Worm (Caenorhabditis elegans) whole organism, L1 larva: ENCODE measurements around the gene srh-295.

ENCODE experiments used
- C04F5.9 ChIP-seq: sonication (generic microtip); optimal IDR thresholded peaks from 2 replicates; lab custom pipeline; 2016; ENCODE audit warnings: missing genetic modification characterization, missing compliant biosample characterization
- C16A3.4 ChIP-seq: fragments of 150-350 bp; optimal IDR thresholded peaks from 2 replicates; lab custom pipeline; 2014; ENCODE audit warnings: missing biosample characterization, missing genetic modification characterization
- F16B12.6 ChIP-seq: fragments of 150-350 bp; optimal IDR thresholded peaks from 2 replicates; lab custom pipeline; 2014; ENCODE audit warnings: missing biosample characterization, missing genetic modification characterization
- aly-2 ChIP-seq: fragments of 150-350 bp; optimal IDR thresholded peaks from 2 replicates; lab custom pipeline; 2014; ENCODE audit warnings: missing biosample characterization, missing genetic modification characterization
- ama-1 ChIP-seq: fragments of 150-350 bp; optimal IDR thresholded peaks from 2 replicates; lab custom pipeline; 2014
- ceh-88 ChIP-seq: fragments of 200-800 bp; sonication (Bioruptor generic); IDR thresholded peaks from 2 replicates; pipeline ENCODE4 v1.3.6; 2022; ENCODE audit warnings: missing genetic modification characterization, missing compliant biosample characterization
- ceh-90 ChIP-seq: sonication (generic microtip); optimal IDR thresholded peaks from 2 replicates; lab custom pipeline; 2016; ENCODE audit warnings: missing genetic modification characterization, missing compliant biosample characterization
- dsc-1 ChIP-seq: sonication (generic microtip); optimal IDR thresholded peaks from 2 replicates; lab custom pipeline; 2016; ENCODE audit warnings: mild to moderate bottlenecking, missing genetic modification characterization, missing compliant biosample characterization
- efl-1 ChIP-seq, 4 experiments: fragments of 150-350 bp; optimal IDR thresholded peaks in 3 of 4; peaks in 1 of 4; 1 replicate in 1 of 4; 2 replicates in 3 of 4; lab custom pipeline; 2014; ENCODE audit warnings: missing biosample characterization in 2 of 4, missing genetic modification characterization in 2 of 4, missing genetic modification reagents in 2 of 4
- egl-13 ChIP-seq: sonication (generic microtip); optimal IDR thresholded peaks from 2 replicates; lab custom pipeline; 2016; ENCODE audit warnings: missing genotype, missing genetic modification reagents, missing genetic modification characterization, missing compliant biosample characterization
- elt-2 ChIP-seq: sonication (generic microtip); optimal IDR thresholded peaks from 2 replicates; lab custom pipeline; 2016; ENCODE audit warnings: missing genetic modification characterization, mild to moderate bottlenecking, inconsistent platforms, missing compliant biosample characterization, missing genetic modification reagents
- elt-3 ChIP-seq, 6 experiments: fragments of 150-350 bp in 1 of 6; sonication (generic microtip); optimal IDR thresholded peaks; 2 replicates each; lab custom pipeline; 2017 to 2018; ENCODE audit warnings: missing biosample characterization in 6 of 6, missing genetic modification characterization in 6 of 6, inconsistent platforms in 1 of 6
- fkh-4 ChIP-seq: sonication (generic microtip); optimal IDR thresholded peaks from 2 replicates; lab custom pipeline; 2016; ENCODE audit warnings: missing compliant biosample characterization, missing genetic modification characterization, borderline replicate concordance
- irx-1 ChIP-seq: sonication (generic microtip); optimal IDR thresholded peaks from 2 replicates; lab custom pipeline; 2016; ENCODE audit warnings: missing genetic modification characterization, missing compliant biosample characterization
- jun-1 ChIP-seq: fragments of 150-350 bp; optimal IDR thresholded peaks from 2 replicates; lab custom pipeline; 2014; ENCODE audit warnings: missing biosample characterization, missing genetic modification reagents, missing genetic modification characterization
- lin-35 ChIP-seq, 2 experiments: fragments of 150-350 bp; optimal IDR thresholded peaks; 2 replicates each; lab custom pipeline; 2014; ENCODE audit warnings: missing biosample characterization in 2 of 2, missing genetic modification characterization in 2 of 2, missing genetic modification reagents in 2 of 2
- lin-39 ChIP-seq: fragments of 150-350 bp; optimal IDR thresholded peaks from 2 replicates; lab custom pipeline; 2014; ENCODE audit warnings: missing biosample characterization, missing genetic modification reagents, missing genetic modification characterization
- lsy-2 ChIP-seq, 2 experiments: fragments of 150-350 bp; optimal IDR thresholded peaks; 2 replicates each; lab custom pipeline; 2014; ENCODE audit warnings: missing biosample characterization in 2 of 2, missing genetic modification characterization in 2 of 2
- mdl-1 ChIP-seq, 2 experiments: fragments of 150-350 bp; optimal IDR thresholded peaks; 2 replicates each; lab custom pipeline; 2014 to 2017; ENCODE audit warnings: missing biosample characterization in 2 of 2, missing genetic modification characterization in 2 of 2, inconsistent platforms in 1 of 2
- nhr-71 ChIP-seq: sonication (generic microtip); optimal IDR thresholded peaks from 2 replicates; lab custom pipeline; 2016; ENCODE audit warnings: mild to moderate bottlenecking, missing genetic modification characterization, moderate library complexity, missing compliant biosample characterization
- nhr-76 ChIP-seq: sonication (generic microtip); optimal IDR thresholded peaks from 2 replicates; lab custom pipeline; 2017; ENCODE audit warnings: missing biosample characterization, missing genetic modification characterization
- nhr-84 ChIP-seq: sonication (generic microtip); optimal IDR thresholded peaks from 2 replicates; lab custom pipeline; 2017; ENCODE audit warnings: missing biosample characterization, missing genetic modification characterization
- nhr-85 ChIP-seq: sonication (generic microtip); peaks from one replicate; lab custom pipeline; 2016; ENCODE audit warnings: missing genetic modification characterization, inconsistent platforms, missing compliant biosample characterization
- nhr-90 ChIP-seq: sonication (generic microtip); optimal IDR thresholded peaks from 2 replicates; lab custom pipeline; 2016; ENCODE audit warnings: mild to moderate bottlenecking, missing genetic modification characterization, missing compliant biosample characterization; ENCODE audit not compliant: poor library complexity
- pax-3 ChIP-seq: fragments of 200-800 bp; sonication (Bioruptor generic); optimal IDR thresholded peaks from 2 replicates; lab custom pipeline; 2018; ENCODE audit warnings: mild to moderate bottlenecking, missing genetic modification characterization, moderate library complexity, missing compliant biosample characterization
- pqm-1 ChIP-seq: sonication (generic microtip); optimal IDR thresholded peaks from 3 replicates; lab custom pipeline; 2017; ENCODE audit warnings: missing biosample characterization, missing genetic modification characterization
- rnt-1 ChIP-seq: sonication (generic microtip); optimal IDR thresholded peaks from 2 replicates; lab custom pipeline; 2016; ENCODE audit warnings: mild to moderate bottlenecking, missing genetic modification characterization, moderate library complexity, missing compliant biosample characterization
- swsn-7 ChIP-seq: sonication (generic microtip); optimal IDR thresholded peaks from 2 replicates; lab custom pipeline; 2016; ENCODE audit warnings: missing genetic modification characterization, missing compliant biosample characterization
- zag-1 ChIP-seq: fragments of 150-350 bp; optimal IDR thresholded peaks from 2 replicates; lab custom pipeline; 2014; ENCODE audit warnings: missing biosample characterization, missing genetic modification characterization
- ztf-11 ChIP-seq, 2 experiments: sonication (generic microtip); optimal IDR thresholded peaks; 2 replicates each; lab custom pipeline; 2016 to 2017; ENCODE audit warnings: missing genetic modification characterization in 2 of 2, missing biosample characterization in 1 of 2, missing compliant biosample characterization in 1 of 2

Gene srh-295

DNA sequence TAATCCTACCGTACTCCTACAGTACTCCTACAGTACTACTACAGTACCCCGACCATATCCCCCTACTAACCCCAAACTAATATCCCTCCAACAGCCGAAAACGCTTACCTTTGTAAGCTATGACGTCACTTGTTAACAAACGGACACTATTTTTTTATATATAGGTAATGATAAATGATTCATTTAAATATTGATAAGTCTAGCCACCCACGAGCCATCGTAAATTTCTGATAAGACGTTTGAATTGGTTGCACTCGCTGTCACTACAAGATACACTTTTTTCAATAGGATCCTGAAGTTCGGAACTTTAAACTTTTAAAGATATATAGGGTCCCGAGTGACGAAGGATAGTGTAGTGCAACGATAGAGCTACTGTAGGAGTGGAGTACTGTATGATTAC lies 7.8 kb upstream of the srh-295 start, which contains the start of gene nhr-247:
TSS of gene nhr-247 (plus strand) at position 330 of the 400 bp plus-strand sequence.
- TF ChIP-seq elt-2 (tag; lab: Kevin White, UChicago), result peak; percentile 73

DNA sequence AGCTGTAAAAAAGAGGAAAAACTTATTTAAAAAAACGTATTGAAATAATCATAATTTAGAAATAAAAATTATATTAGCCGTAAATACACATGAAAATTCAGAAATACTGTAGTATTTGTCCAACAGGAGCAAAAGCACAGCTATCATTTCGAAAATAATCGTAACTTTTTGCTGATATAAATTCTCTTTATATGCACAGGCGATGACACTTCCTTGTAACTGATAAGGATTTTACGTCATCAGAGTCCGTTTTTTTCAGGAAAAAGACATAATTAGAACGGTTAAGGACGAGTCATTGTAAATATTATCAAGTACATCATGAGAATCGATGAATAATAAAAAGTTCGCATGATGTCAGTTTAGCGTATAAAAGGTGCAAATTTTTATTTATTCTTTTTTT lies 7.0 kb upstream of the srh-295 start:
- TF ChIP-seq ztf-11 (tag; optimal IDR thresholded peaks at IDR 0.05; lab: Kevin White, UChicago) (no peak), zag-1 (tag; lab: Kevin White, UChicago) (no peak), irx-1 (no peak), lin-35 (GFP tag; optimal IDR thresholded peaks at IDR 0.05; lab: Kevin White, UChicago) (no peak), elt-3 (tag; optimal IDR thresholded peaks at IDR 0.05; lab: Kevin White, UChicago) (no peak), nhr-90 (tag; lab: Kevin White, UChicago) (no peak), jun-1 (peak; percentile 13), efl-1 (optimal IDR thresholded peaks at IDR 0.05; lab: Kevin White, UChicago) (no peak), efl-1 (GFP tag; optimal IDR thresholded peaks at IDR 0.05 in 1 of 2; lab: Kevin White, UChicago) (no peak), nhr-85 (no peak), ceh-90 (tag; lab: Kevin White, UChicago) (no peak), egl-13 (tag; lab: Kevin White, UChicago) (no peak), ama-1 (lab: Kevin White, UChicago) (no peak), nhr-84 (tag; lab: Kevin White, UChicago) (no peak), mdl-1 (tag; optimal IDR thresholded peaks at IDR 0.05; lab: Kevin White, UChicago) (no peak), ceh-88 (GFP tag; lab: Robert Waterston, UW) (no peak), rnt-1 (tag; lab: Kevin White, UChicago) (no peak), elt-2 (tag; lab: Kevin White, UChicago) (peak; percentile 84), pqm-1 (tag; lab: Kevin White, UChicago) (peak; percentile 33), nhr-76 (tag; lab: Kevin White, UChicago) (no peak), F16B12.6 (tag; lab: Kevin White, UChicago) (no peak), nhr-71 (tag; lab: Kevin White, UChicago) (no peak)

DNA sequence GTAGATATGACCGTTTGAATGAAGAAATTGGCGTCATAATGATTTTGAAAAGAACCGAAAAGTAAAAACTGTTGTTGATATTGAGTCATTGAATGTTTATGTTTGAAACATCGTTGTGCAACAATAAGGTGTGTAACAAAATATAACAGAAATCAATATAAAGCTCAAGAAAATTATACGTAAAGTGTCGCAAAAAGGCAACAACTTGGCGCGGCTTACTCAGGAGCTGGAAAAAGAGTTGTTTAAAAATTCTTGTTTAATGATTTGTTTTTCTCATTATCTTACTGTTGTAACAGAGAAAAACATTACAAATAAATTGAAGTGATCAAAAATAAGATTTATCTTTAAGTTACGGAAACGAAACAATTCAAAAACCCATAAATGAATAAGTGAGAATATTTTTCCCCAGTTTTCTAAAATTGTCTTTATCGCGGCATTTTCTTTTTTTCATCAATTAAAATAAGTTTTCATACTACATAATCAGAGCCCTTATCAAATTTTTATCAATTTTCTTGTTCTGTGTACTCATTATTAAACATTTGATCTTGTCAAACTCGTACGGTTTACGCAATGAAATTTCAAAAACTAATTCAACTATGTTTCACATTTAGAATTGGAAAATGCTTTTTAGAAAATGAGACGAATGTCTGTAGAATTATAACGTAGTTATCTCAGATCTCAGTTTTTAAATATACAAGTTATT lies 2.5 kb upstream of the srh-295 start, which contains the start of gene ZK1037.6:
TSS of gene ZK1037.6 (minus strand) at position 51 of the 703 bp plus-strand sequence.
- TF ChIP-seq fkh-4 (tag; lab: Kevin White, UChicago), result no peak
- peak; percentile 90 for TF ChIP-seq elt-2 (tag; lab: Kevin White, UChicago)
- TF ChIP-seq lin-35 (GFP tag; optimal IDR thresholded peaks at IDR 0.05; lab: Kevin White, UChicago), result no peak
- TF ChIP-seq pqm-1 (tag; lab: Kevin White, UChicago), result no peak
- TF ChIP-seq jun-1, result peak; percentile 27
- TF ChIP-seq C16A3.4 (tag; lab: Kevin White, UChicago), result no peak
- TF ChIP-seq nhr-85, result no peak

DNA sequence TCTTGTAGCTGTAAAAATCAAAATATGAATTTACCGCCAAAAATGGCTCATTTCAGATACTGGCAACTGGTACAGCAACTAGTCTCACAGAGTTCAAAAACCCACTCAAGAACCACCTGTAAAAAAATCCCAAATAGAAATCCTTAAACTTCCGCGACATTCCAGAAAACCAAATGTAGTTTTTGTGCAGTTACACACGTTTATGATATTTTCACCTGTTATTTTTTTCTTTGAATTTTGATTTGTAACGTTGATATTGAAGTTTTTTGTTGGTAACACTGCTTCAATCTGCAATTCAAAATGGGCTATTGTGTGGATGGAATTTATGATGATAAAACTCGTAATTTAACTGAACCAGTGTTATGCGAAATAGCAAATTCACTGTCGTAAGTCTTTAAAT lies 2.4 kb downstream of the srh-295 start, which contains the start of gene srw-113:
TSS of gene srw-113 (plus strand) at position 301 of the 400 bp plus-strand sequence.
- TF ChIP-seq mdl-1 (tag; optimal IDR thresholded peaks at IDR 0.05; lab: Kevin White, UChicago) (no peak), swsn-7 (no peak), lin-39 (tag; lab: Kevin White, UChicago) (no peak), efl-1 (optimal IDR thresholded peaks at IDR 0.05; lab: Kevin White, UChicago) (no peak), efl-1 (GFP tag; optimal IDR thresholded peaks at IDR 0.05 in 1 of 2; lab: Kevin White, UChicago) (peak in 1 of 2 experiments; percentile 13), rnt-1 (tag; lab: Kevin White, UChicago) (no peak)

DNA sequence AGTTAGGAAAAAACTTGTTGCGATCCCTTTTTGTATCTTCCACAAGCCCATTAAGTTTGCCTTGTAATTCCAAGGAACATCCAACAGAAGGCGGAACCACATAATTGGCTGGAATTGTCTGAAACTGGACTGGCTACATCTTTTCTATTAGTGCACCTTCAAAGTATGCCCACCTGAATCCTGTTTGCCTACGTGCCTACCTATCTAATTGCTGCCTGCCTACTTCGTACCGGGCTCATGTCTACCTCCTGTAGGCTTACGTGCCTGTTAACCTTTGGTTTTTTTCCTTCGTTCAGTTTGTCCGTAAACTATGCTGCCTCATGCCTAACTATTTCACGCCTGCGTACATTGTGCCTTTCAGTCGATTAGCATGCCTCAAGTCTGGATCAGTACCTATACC lies 7.0 kb downstream of the srh-295 start, which contains the start of gene wrt-7:
TSS of gene wrt-7 (minus strand) at position 101 of the 400 bp plus-strand sequence.
- TF ChIP-seq ceh-90 (tag; lab: Kevin White, UChicago), result no peak
- peak; percentile 21 for TF ChIP-seq pax-3 (tag; lab: Kevin White, UChicago)

DNA sequence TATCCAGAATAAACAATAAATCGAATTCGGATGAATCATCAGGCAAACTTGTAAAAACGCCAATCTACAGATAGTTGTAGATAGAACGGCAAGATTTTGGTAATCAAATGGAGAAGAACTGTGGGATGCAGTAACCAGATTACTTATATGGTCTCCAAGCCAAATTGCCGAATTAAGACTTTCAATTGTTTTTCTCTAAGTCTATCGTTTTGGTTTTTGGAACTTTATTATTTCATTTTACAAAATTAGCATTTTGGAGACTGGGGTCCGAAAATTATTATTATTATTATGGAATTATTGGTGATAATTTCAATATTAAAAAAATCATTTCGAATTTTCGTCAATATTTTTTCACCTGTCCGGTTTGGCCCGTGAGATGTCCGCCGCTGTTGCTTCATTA lies 8.9 kb downstream of the srh-295 start, which contains the start of gene clec-228:
TSS of gene clec-228 (minus strand) at position 101 of the 400 bp plus-strand sequence.
- no peak for TF ChIP-seq aly-2
- no peak for TF ChIP-seq jun-1
- TF ChIP-seq nhr-84 (tag; lab: Kevin White, UChicago), result no peak
- TF ChIP-seq rnt-1 (tag; lab: Kevin White, UChicago), result no peak
- TF ChIP-seq dsc-1 (tag; lab: Kevin White, UChicago), result no peak
- no peak for TF ChIP-seq ama-1 (lab: Kevin White, UChicago)
- TF ChIP-seq C04F5.9 (tag; lab: Kevin White, UChicago), result no peak
- no peak for TF ChIP-seq ceh-88 (GFP tag; lab: Robert Waterston, UW)
- TF ChIP-seq lsy-2 (tag; optimal IDR thresholded peaks at IDR 0.05; lab: Kevin White, UChicago), result no peak
